Fruit fly (Drosophila melanogaster) whole organism, embryonic: ENCODE results near the gene Rbm13.

Experiments used
- Atf3 ChIP-seq: fragments of 200-800 bp; sonication (Bioruptor generic); optimal IDR thresholded peaks from 3 replicates; lab custom pipeline; 2016; ENCODE audit warnings: missing biosample characterization, missing genetic modification characterization
- Blimp-1 ChIP-seq: fragments of 200-800 bp; sonication (Bioruptor generic); optimal IDR thresholded peaks from 3 replicates; lab custom pipeline; 2018; ENCODE audit warnings: missing biosample characterization, missing genetic modification characterization, mild to moderate bottlenecking, moderate library complexity, missing genetic modification reagents
- CG11398 ChIP-seq: fragments of 200-800 bp; sonication (Bioruptor generic); optimal IDR thresholded peaks from 2 replicates; lab custom pipeline; 2016; ENCODE audit warnings: missing biosample characterization, missing genetic modification characterization
- CG12155 ChIP-seq: fragments of 200-800 bp; sonication (Bioruptor generic); optimal IDR thresholded peaks from 3 replicates; lab custom pipeline; 2016; ENCODE audit warnings: missing biosample characterization, missing genetic modification characterization
- CG12391 ChIP-seq: fragments of 200-800 bp; sonication (Bioruptor generic); optimal IDR thresholded peaks from 3 replicates; lab custom pipeline; 2018; ENCODE audit warnings: missing biosample characterization, mild to moderate bottlenecking, missing genetic modification characterization, moderate library complexity
- CG17361 ChIP-seq: fragments of 200-800 bp; sonication (Bioruptor generic); IDR thresholded peaks from 3 replicates; pipeline ENCODE4 v1.3.6; 2022; ENCODE audit warnings: missing biosample characterization, missing genetic modification characterization
- CG32532 ChIP-seq: fragments of 200-800 bp; sonication (Bioruptor generic); IDR thresholded peaks from 2 replicates; pipeline ENCODE4 v1.3.6; 2022; ENCODE audit warnings: missing biosample characterization, missing genetic modification characterization
- CG6272 ChIP-seq: fragments of 200-800 bp; sonication (Bioruptor generic); IDR thresholded peaks from 2 replicates; pipeline ENCODE4 v1.3.6; 2022; ENCODE audit warnings: missing biosample characterization, missing genetic modification characterization
- CG6791 ChIP-seq: fragments of 200-800 bp; sonication (Bioruptor generic); IDR thresholded peaks from 3 replicates; pipeline ENCODE4 v1.3.6; 2022; ENCODE audit warnings: missing biosample characterization, missing genetic modification characterization; ENCODE audit not compliant: partially characterized antibody
- CG6813 ChIP-seq: fragments of 200-800 bp; sonication (Bioruptor generic); optimal IDR thresholded peaks from 2 replicates; lab custom pipeline; 2017; ENCODE audit warnings: missing biosample characterization, missing genetic modification characterization, mild to moderate bottlenecking, moderate library complexity, missing genetic modification reagents
- CG8944 ChIP-seq: fragments of 200-800 bp; sonication (Bioruptor generic); optimal IDR thresholded peaks from 3 replicates; lab custom pipeline; 2016; ENCODE audit warnings: missing biosample characterization, missing genetic modification characterization
- CG9817 ChIP-seq: fragments of 200-800 bp; sonication (Bioruptor generic); optimal IDR thresholded peaks from 2 replicates; lab custom pipeline; 2018; ENCODE audit warnings: missing biosample characterization, mild to moderate bottlenecking, missing genetic modification characterization, moderate library complexity
- Chrac-16 ChIP-seq: fragments of 200-800 bp; sonication (Bioruptor generic); optimal IDR thresholded peaks from 3 replicates; lab custom pipeline; 2016; ENCODE audit warnings: missing biosample characterization, missing genetic modification characterization
- D19B ChIP-seq: fragments of 200-800 bp; sonication (Bioruptor generic); optimal IDR thresholded peaks from 2 replicates; lab custom pipeline; 2017; ENCODE audit warnings: missing biosample characterization, mild to moderate bottlenecking, missing genetic modification characterization
- Dek ChIP-seq: fragments of 200-800 bp; sonication (Bioruptor generic); optimal IDR thresholded peaks from 3 replicates; lab custom pipeline; 2019; ENCODE audit warnings: missing biosample characterization, mild to moderate bottlenecking, missing genetic modification characterization, moderate library complexity
- Dll ChIP-seq: fragments of 200-800 bp; sonication (Bioruptor generic); IDR thresholded peaks from 4 replicates; pipeline ENCODE4 v1.3.6; 2022; ENCODE audit warnings: missing biosample characterization, missing genetic modification characterization; ENCODE audit not compliant: partially characterized antibody
- Dp ChIP-seq: fragments of 200-800 bp; sonication (Bioruptor generic); optimal IDR thresholded peaks from 2 replicates; lab custom pipeline; 2018; ENCODE audit warnings: missing biosample characterization, mild to moderate bottlenecking, missing genetic modification characterization, moderate library complexity
- Eip74EF ChIP-seq, 2 experiments: fragments of 200-800 bp in 1 of 2; fragments of >200 bp in 1 of 2; sonication (Bioruptor generic) in 1 of 2; optimal IDR thresholded peaks; 2 replicates each; lab custom pipeline; 2017 to 2019; ENCODE audit warnings: missing biosample characterization in 2 of 2, missing genetic modification characterization in 2 of 2, mild to moderate bottlenecking in 1 of 2, moderate library complexity in 1 of 2
- GATAe ChIP-seq: fragments of 200-800 bp; sonication (Bioruptor generic); conservative IDR thresholded peaks from 2 replicates; pipeline ENCODE4 v1.3.6; 2022; ENCODE audit warnings: missing biosample characterization, missing genetic modification characterization
- HHEX ChIP-seq: fragments of 200-800 bp; sonication (Bioruptor generic); optimal IDR thresholded peaks from 3 replicates; lab custom pipeline; 2017; ENCODE audit warnings: missing biosample characterization, mild to moderate bottlenecking, missing genetic modification characterization, missing genetic modification reagents
- Hmx ChIP-seq: fragments of 200-800 bp; sonication (Bioruptor generic); optimal IDR thresholded peaks from 2 replicates; lab custom pipeline; 2016; ENCODE audit warnings: missing biosample characterization, missing genetic modification characterization
- Hsf ChIP-seq: fragments of 200-800 bp; sonication (Bioruptor generic); optimal IDR thresholded peaks from 3 replicates; lab custom pipeline; 2016; ENCODE audit warnings: missing biosample characterization, missing genetic modification characterization
- Poxn ChIP-seq: fragments of 200-800 bp; sonication (Bioruptor generic); IDR thresholded peaks from 2 replicates; pipeline ENCODE4 v1.3.6; 2022; ENCODE audit warnings: missing biosample characterization, missing genetic modification characterization
- Rx ChIP-seq: fragments of 200-800 bp; sonication (Bioruptor generic); IDR thresholded peaks from 2 replicates; pipeline ENCODE4 v1.3.6; 2022; ENCODE audit warnings: missing biosample characterization, missing genetic modification characterization
- Scr ChIP-seq: fragments of 200-800 bp; sonication (Bioruptor generic); IDR thresholded peaks from 2 replicates; pipeline ENCODE4 v1.3.6; 2022; ENCODE audit warnings: missing biosample characterization, missing genetic modification characterization; ENCODE audit not compliant: partially characterized antibody
- Sry-β ChIP-seq: fragments of 200-800 bp; sonication (Bioruptor generic); optimal IDR thresholded peaks from 2 replicates; lab custom pipeline; 2018; ENCODE audit warnings: missing biosample characterization, mild to moderate bottlenecking, missing genetic modification characterization, moderate library complexity
- Trl ChIP-seq, 3 experiments: fragments of >200 bp in 2 of 3; fragments of 200-800 bp in 1 of 3; sonication (Bioruptor generic) in 1 of 3; optimal IDR thresholded peaks; 2 replicates in 1 of 3; 3 replicates in 2 of 3; lab custom pipeline; 2016 to 2017; ENCODE audit warnings: missing biosample characterization in 1 of 3, missing genetic modification characterization in 1 of 3
- ab ChIP-seq: fragments of 200-800 bp; sonication (Bioruptor generic); optimal IDR thresholded peaks from 2 replicates; lab custom pipeline; 2016; ENCODE audit warnings: missing biosample characterization, missing genetic modification characterization
- ase ChIP-seq: fragments of 200-800 bp; sonication (Bioruptor generic); IDR thresholded peaks from 3 replicates; pipeline ENCODE4 v1.3.6; 2022; ENCODE audit warnings: missing biosample characterization, missing genetic modification characterization
- cad ChIP-seq: fragments of >200 bp; optimal IDR thresholded peaks from 2 replicates; lab custom pipeline; 2017; ENCODE audit warnings: missing biosample characterization, missing genetic modification characterization
- cwo ChIP-seq: fragments of 200-800 bp; sonication (Bioruptor generic); optimal IDR thresholded peaks from 3 replicates; lab custom pipeline; 2017; ENCODE audit warnings: missing biosample characterization, missing genetic modification characterization, mild to moderate bottlenecking, moderate library complexity, missing genetic modification reagents
- disco-r ChIP-seq: fragments of 200-800 bp; sonication (Bioruptor generic); optimal IDR thresholded peaks from 2 replicates; lab custom pipeline; 2016; ENCODE audit warnings: missing biosample characterization, missing genetic modification characterization
- fd102C ChIP-seq: fragments of 200-800 bp; sonication (Bioruptor generic); optimal IDR thresholded peaks from 2 replicates; lab custom pipeline; 2018; ENCODE audit warnings: missing biosample characterization, mild to moderate bottlenecking, missing genetic modification characterization, moderate library complexity
- fu2 ChIP-seq: fragments of 200-800 bp; sonication (Bioruptor generic); optimal IDR thresholded peaks from 2 replicates; lab custom pipeline; 2016; ENCODE audit warnings: missing biosample characterization, missing genetic modification characterization
- hkb ChIP-seq, 2 experiments: fragments of 200-800 bp in 1 of 2; fragments of >200 bp in 1 of 2; sonication (Bioruptor generic) in 1 of 2; IDR thresholded peaks in 1 of 2; optimal IDR thresholded peaks in 1 of 2; 2 replicates each; pipeline versions ENCODE4 v1.3.6 to Lab custom; 2017 to 2022; ENCODE audit warnings: missing biosample characterization in 1 of 2, missing genetic modification characterization in 1 of 2
- insv ChIP-seq, 2 experiments: fragments of 200-800 bp; sonication (Bioruptor generic); optimal IDR thresholded peaks; 3 replicates each; lab custom pipeline; 2016 to 2018; ENCODE audit warnings: missing biosample characterization in 2 of 2, missing genetic modification characterization in 2 of 2
- nom ChIP-seq: fragments of 200-800 bp; sonication (Bioruptor generic); optimal IDR thresholded peaks from 2 replicates; lab custom pipeline; 2017; ENCODE audit warnings: missing biosample characterization, missing genetic modification characterization, mild to moderate bottlenecking, moderate library complexity, missing genetic modification reagents
- pho ChIP-seq: fragments of 200-800 bp; sonication (Bioruptor generic); optimal IDR thresholded peaks from 2 replicates; lab custom pipeline; 2016; ENCODE audit warnings: missing biosample characterization, missing genetic modification characterization
- sens-2 ChIP-seq: fragments of 200-800 bp; sonication (Bioruptor generic); IDR thresholded peaks from 2 replicates; pipeline ENCODE4 v1.3.6; 2022; ENCODE audit warnings: missing biosample characterization, missing genetic modification characterization
- sima ChIP-seq: fragments of 200-800 bp; sonication (Bioruptor generic); optimal IDR thresholded peaks from 2 replicates; lab custom pipeline; 2016; ENCODE audit warnings: missing biosample characterization, missing genetic modification characterization
- slou ChIP-seq: fragments of 200-800 bp; sonication (Bioruptor generic); optimal IDR thresholded peaks from 3 replicates; lab custom pipeline; 2016; ENCODE audit warnings: missing biosample characterization, missing genetic modification characterization
- stwl ChIP-seq: fragments of 200-800 bp; sonication (Bioruptor generic); optimal IDR thresholded peaks from 3 replicates; lab custom pipeline; 2018; ENCODE audit warnings: missing biosample characterization, mild to moderate bottlenecking, missing genetic modification characterization, moderate library complexity
- tna ChIP-seq: fragments of 200-800 bp; sonication (Bioruptor generic); IDR thresholded peaks from 2 replicates; pipeline ENCODE4 v1.3.6; 2022; ENCODE audit warnings: missing biosample characterization, missing genetic modification characterization; ENCODE audit not compliant: partially characterized antibody
- tx ChIP-seq: fragments of 200-800 bp; sonication (Bioruptor generic); optimal IDR thresholded peaks from 2 replicates; lab custom pipeline; 2016; ENCODE audit warnings: missing biosample characterization, missing genetic modification characterization
- wdn ChIP-seq: fragments of 200-800 bp; sonication (Bioruptor generic); IDR thresholded peaks from 2 replicates; pipeline ENCODE4 v1.3.6; 2022; ENCODE audit warnings: missing biosample characterization, missing genetic modification characterization
- yki ChIP-seq: fragments of >200 bp; optimal IDR thresholded peaks from 3 replicates; lab custom pipeline; 2018
- zf30C ChIP-seq: fragments of 200-800 bp; sonication (Bioruptor generic); optimal IDR thresholded peaks from 3 replicates; lab custom pipeline; 2018; ENCODE audit warnings: missing biosample characterization, mild to moderate bottlenecking, missing genetic modification characterization

Gene Rbm13

dm6 chrX:8863554-8864498 is 37.7 kb upstream of the Rbm13 start (continued):
- TF ChIP-seq insv (GFP tag; optimal IDR thresholded peaks at IDR 0.05; lab: Kevin White, UChicago), result peak in 1 of 2 experiments; percentile 44
- TF ChIP-seq fd102C (GFP tag; lab: Kevin White, UChicago), result no peak
- peak; percentile 11 for TF ChIP-seq Hsf (GFP tag; lab: Kevin White, UChicago)
- TF ChIP-seq CG12391 (tag; lab: Kevin White, UChicago), result peak; percentile 87
- no peak for TF ChIP-seq Atf3
- peak; percentile 52; the same call in 1 of the 2 replicates for TF ChIP-seq Poxn (GFP tag; lab: Robert Waterston, UW)
- no peak for TF ChIP-seq hkb (optimal IDR thresholded peaks at IDR 0.05; lab: Kevin White, UChicago)
- TF ChIP-seq hkb (GFP tag; IDR thresholded peaks at IDR 0.05; lab: Robert Waterston, UW), result peak; percentile 83
- no peak for TF ChIP-seq Dp (GFP tag; lab: Kevin White, UChicago)
- peak; percentile 62; the same call in 2 of the 3 replicates for TF ChIP-seq ase (GFP tag; lab: Robert Waterston, UW)
- no peak for TF ChIP-seq yki (lab: Kevin White, UChicago)
- peak; percentile 77 for TF ChIP-seq CG6813 (GFP tag; lab: Kevin White, UChicago)
- TF ChIP-seq tx (GFP tag; lab: Kevin White, UChicago), result peak; percentile 15
- peak; percentile 77 for TF ChIP-seq Blimp-1
- peak; percentile 84 for TF ChIP-seq CG9817
- peak; percentile 96 for TF ChIP-seq nom (GFP tag; lab: Kevin White, UChicago)
- TF ChIP-seq fu2 (GFP tag; lab: Kevin White, UChicago), result no peak
- peak; percentile 85 for TF ChIP-seq CG17361 (GFP tag; lab: Robert Waterston, UW)
- peak; percentile 54; the same call in 1 of the 2 replicates for TF ChIP-seq sens-2 (GFP tag; lab: Robert Waterston, UW)
- TF ChIP-seq Eip74EF (GFP tag; optimal IDR thresholded peaks at IDR 0.05; lab: Kevin White, UChicago), result peak in 1 of 2 experiments; percentile 82
- no peak for TF ChIP-seq Sry-β (GFP tag; lab: Kevin White, UChicago)
- TF ChIP-seq stwl, result no peak
- no peak for TF ChIP-seq Scr (GFP tag; lab: Robert Waterston, UW)
- peak; percentile 88 for TF ChIP-seq CG32532 (GFP tag; lab: Robert Waterston, UW)
- peak; percentile 44 for TF ChIP-seq Chrac-16
- no peak for TF ChIP-seq CG6791 (GFP tag; lab: Robert Waterston, UW)
- peak; percentile 84 for TF ChIP-seq zf30C (GFP tag; lab: Kevin White, UChicago)
- TF ChIP-seq disco-r (GFP tag; lab: Kevin White, UChicago), result no peak
- TF ChIP-seq pho (GFP tag; lab: Kevin White, UChicago), result peak; percentile 36
- TF ChIP-seq CG11398 (GFP tag; lab: Kevin White, UChicago), result no peak
- no peak for TF ChIP-seq sima (GFP tag; lab: Kevin White, UChicago)
- TF ChIP-seq Dek (tag; lab: Kevin White, UChicago), result peak; percentile 80
- no peak for TF ChIP-seq tna (GFP tag; lab: Robert Waterston, UW)
- peak; percentile 10 for TF ChIP-seq CG8944 (GFP tag; lab: Kevin White, UChicago)
- TF ChIP-seq slou (GFP tag; lab: Kevin White, UChicago), result peak; percentile 15
- no peak for TF ChIP-seq Dll (GFP tag; lab: Robert Waterston, UW)
- peak; percentile 11 to 28 for TF ChIP-seq Trl (optimal IDR thresholded peaks at IDR 0.05; lab: Kevin White, UChicago)
- TF ChIP-seq Trl (GFP tag; optimal IDR thresholded peaks at IDR 0.05; lab: Kevin White, UChicago), result no peak
- peak; percentile 77 for TF ChIP-seq cwo (GFP tag; lab: Kevin White, UChicago)
- no peak for TF ChIP-seq Hmx (GFP tag; lab: Kevin White, UChicago)
- peak; percentile 37 for TF ChIP-seq D19B (GFP tag; lab: Kevin White, UChicago)
- TF ChIP-seq cad, result no peak
- TF ChIP-seq GATAe, result no peak
- peak; percentile 56 for TF ChIP-seq CG6272 (GFP tag; lab: Robert Waterston, UW)
- TF ChIP-seq wdn (GFP tag; lab: Robert Waterston, UW), result peak; percentile 48; the same call in 1 of the 2 replicates
- peak; percentile 60 for TF ChIP-seq Rx
- TF ChIP-seq ab, result no peak
- TF ChIP-seq HHEX (GFP tag; lab: Kevin White, UChicago), result peak; percentile 80
- TF ChIP-seq CG12155 (GFP tag; lab: Kevin White, UChicago), result peak; percentile 65
